Fruit fly (Drosophila melanogaster): ENCODE measurements around the gene Gal.

DNA sequence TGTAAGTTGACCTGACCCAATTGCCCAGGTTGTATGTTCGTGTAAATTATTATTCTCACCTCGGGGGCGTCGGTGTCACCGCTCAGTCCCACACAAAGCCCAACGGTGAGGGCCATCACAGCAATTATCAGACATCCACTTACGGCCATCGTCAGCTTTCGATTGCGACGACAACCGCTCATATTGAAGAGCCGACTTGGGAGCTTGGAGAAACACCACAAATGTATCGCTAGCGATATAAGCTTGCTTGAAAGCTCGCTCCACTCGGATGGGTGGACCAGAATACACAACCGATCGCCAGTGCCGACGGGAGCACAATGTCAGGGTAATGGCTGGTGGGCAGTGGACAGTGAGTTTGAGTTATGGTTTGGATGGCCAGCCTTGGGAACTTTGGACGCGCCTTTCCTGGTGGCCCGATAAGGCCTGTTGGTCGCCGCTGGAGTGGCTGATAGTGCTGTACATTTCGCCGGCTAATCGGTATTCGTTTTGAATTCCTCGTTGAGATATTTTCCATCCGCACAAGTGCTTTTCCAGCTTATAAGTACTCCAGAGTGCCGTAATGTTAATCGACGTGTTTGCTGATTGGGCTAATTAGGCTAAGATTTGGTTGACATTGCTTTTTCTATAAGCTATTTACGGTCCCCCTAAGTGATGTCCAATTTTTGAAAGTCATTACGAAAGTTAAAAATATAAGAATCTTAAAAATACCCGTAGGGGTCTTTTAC lies at the start of gene Gal:
- no peak for TF ChIP-seq CG10669 (GFP tag; optimal IDR thresholded peaks at IDR 0.05)
- no peak for TF ChIP-seq CG6808 (GFP tag; optimal IDR thresholded peaks at IDR 0.05)
